Worm (Caenorhabditis elegans): ENCODE measurements around the gene atp-5.
A peak's percentile ranks its signal among the peaks of the same experiment; 100 is the strongest.

DNA sequence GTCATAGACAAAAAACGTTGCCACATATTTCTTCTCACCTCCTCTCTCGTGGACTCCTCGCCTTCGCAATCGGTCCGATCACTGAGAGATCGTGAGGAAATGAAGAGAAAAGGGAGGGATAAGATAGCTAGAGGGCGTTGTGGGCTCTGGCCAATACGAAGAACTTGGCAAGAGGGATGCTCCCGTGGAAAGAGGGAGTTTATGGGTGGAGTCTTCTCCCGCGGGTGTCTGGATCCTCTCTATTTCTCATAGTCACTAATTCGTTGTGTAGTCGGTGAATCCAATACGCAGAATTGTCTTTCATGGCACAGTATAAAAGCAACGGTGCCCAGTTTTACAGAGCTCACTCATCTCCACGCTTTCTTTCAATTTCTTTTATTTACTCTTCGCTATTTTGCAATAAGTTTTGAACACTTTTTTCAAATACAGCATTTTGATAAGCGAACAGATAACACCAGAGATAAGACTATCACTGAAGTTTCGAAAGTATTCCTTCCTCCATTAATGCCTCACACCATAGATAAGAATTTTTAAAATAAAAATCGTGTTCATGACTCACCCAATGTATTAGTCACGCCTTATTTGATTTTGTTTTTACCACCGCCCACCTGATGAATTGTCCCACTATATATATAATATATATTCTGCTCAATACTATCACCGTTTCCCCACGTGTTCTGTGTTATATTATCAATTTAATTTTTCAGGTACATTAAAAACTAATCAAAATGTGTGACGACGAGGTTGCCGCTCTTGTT is 43.1 kb downstream of the atp-5 start, which contains the start of gene act-1:
- no peak for TF ChIP-seq ref-1 (GFP tag; conservative IDR thresholded peaks at IDR 0.05)
- no peak for TF ChIP-seq T22C8.4 (GFP tag; IDR thresholded peaks at IDR 0.05)
- 0 out of 2 replicates have a peak, but pooled peaks have one; percentile 27 for TF ChIP-seq flt-1 (GFP tag; IDR thresholded peaks at IDR 0.05)
- no peak for TF ChIP-seq ztf-23 (GFP tag; IDR thresholded peaks at IDR 0.05)
- TF ChIP-seq cog-1 (tag; optimal IDR thresholded peaks at IDR 0.05): no peak

Measured in whole organism, midembryonic.